Fruit fly (Drosophila melanogaster) whole organism, embryonic: ENCODE data around the gene CG16727.

Experiments
- Asciz ChIP-seq: fragments of 200-800 bp; sonication (Bioruptor generic); optimal IDR thresholded peaks from 2 replicates; lab custom pipeline; 2017; ENCODE audit warnings: missing biosample characterization, mild to moderate bottlenecking, missing genetic modification characterization, missing genetic modification reagents
- C15 ChIP-seq: fragments of 200-800 bp; sonication (Bioruptor generic); IDR thresholded peaks from 3 replicates; pipeline ENCODE4 v1.3.6; 2022; ENCODE audit warnings: missing biosample characterization, missing genetic modification characterization
- CG10267 ChIP-seq: fragments of 200-800 bp; sonication (Bioruptor generic); optimal IDR thresholded peaks from 2 replicates; lab custom pipeline; 2018; ENCODE audit warnings: missing biosample characterization, mild to moderate bottlenecking, missing genetic modification characterization, moderate library complexity
- CG11560 ChIP-seq: fragments of 200-800 bp; sonication (Bioruptor generic); IDR thresholded peaks from 3 replicates; pipeline ENCODE4 v1.3.6; 2022; ENCODE audit warnings: missing biosample characterization, missing genetic modification characterization
- CG12071 ChIP-seq: fragments of 200-800 bp; sonication (Bioruptor generic); optimal IDR thresholded peaks from 3 replicates; lab custom pipeline; 2018; ENCODE audit warnings: missing biosample characterization, mild to moderate bottlenecking, missing genetic modification characterization
- CG12155 ChIP-seq: fragments of 200-800 bp; sonication (Bioruptor generic); optimal IDR thresholded peaks from 3 replicates; lab custom pipeline; 2016; ENCODE audit warnings: missing biosample characterization, missing genetic modification characterization
- CG13287 ChIP-seq: fragments of 200-800 bp; sonication (Bioruptor generic); IDR thresholded peaks from 2 replicates; pipeline ENCODE4 v1.3.6; 2022; ENCODE audit warnings: missing biosample characterization, missing genetic modification characterization; ENCODE audit not compliant: partially characterized antibody
- CG15601 ChIP-seq: fragments of 200-800 bp; sonication (Bioruptor generic); optimal IDR thresholded peaks from 3 replicates; lab custom pipeline; 2019; ENCODE audit warnings: missing biosample characterization, mild to moderate bottlenecking, missing genetic modification characterization, moderate library complexity
- CG16815 ChIP-seq: fragments of 200-800 bp; sonication (Bioruptor generic); optimal IDR thresholded peaks from 3 replicates; lab custom pipeline; 2017; ENCODE audit warnings: missing biosample characterization, mild to moderate bottlenecking, missing genetic modification characterization
- CG17186 ChIP-seq: fragments of 200-800 bp; sonication (Bioruptor generic); optimal IDR thresholded peaks from 3 replicates; lab custom pipeline; 2017; ENCODE audit warnings: missing biosample characterization, missing genetic modification reagents, missing genetic modification characterization
- CG2712 ChIP-seq: fragments of 200-800 bp; optimal IDR thresholded peaks from 3 replicates; lab custom pipeline; 2019; ENCODE audit warnings: missing biosample characterization, mild to moderate bottlenecking, missing genetic modification characterization, moderate library complexity
- CG30431 ChIP-seq: fragments of 200-800 bp; sonication (Bioruptor generic); optimal IDR thresholded peaks from 2 replicates; lab custom pipeline; 2017; ENCODE audit warnings: missing biosample characterization, missing genetic modification characterization
- CG34376 ChIP-seq: fragments of 200-800 bp; sonication (Bioruptor generic); optimal IDR thresholded peaks from 2 replicates; lab custom pipeline; 2018; ENCODE audit warnings: missing biosample characterization, mild to moderate bottlenecking, missing genetic modification characterization
- CG4617 ChIP-seq: fragments of 200-800 bp; sonication (Bioruptor generic); optimal IDR thresholded peaks from 3 replicates; lab custom pipeline; 2016; ENCODE audit warnings: missing biosample characterization, missing genetic modification characterization, borderline replicate concordance
- CG5953 ChIP-seq: fragments of 200-800 bp; sonication (Bioruptor generic); IDR thresholded peaks from 2 replicates; pipeline ENCODE4 v1.3.6; 2022; ENCODE audit warnings: missing biosample characterization, missing genetic modification characterization
- CG6272 ChIP-seq: fragments of 200-800 bp; sonication (Bioruptor generic); IDR thresholded peaks from 2 replicates; pipeline ENCODE4 v1.3.6; 2022; ENCODE audit warnings: missing biosample characterization, missing genetic modification characterization
- CG6689 ChIP-seq: fragments of 200-800 bp; sonication (Bioruptor generic); IDR thresholded peaks from 2 replicates; pipeline ENCODE4 v1.3.6; 2022; ENCODE audit warnings: missing biosample characterization, missing genetic modification characterization
- CG6791 ChIP-seq: fragments of 200-800 bp; sonication (Bioruptor generic); IDR thresholded peaks from 3 replicates; pipeline ENCODE4 v1.3.6; 2022; ENCODE audit warnings: missing biosample characterization, missing genetic modification characterization; ENCODE audit not compliant: partially characterized antibody
- CG7372 ChIP-seq: fragments of 200-800 bp; sonication (Bioruptor generic); IDR thresholded peaks from 2 replicates; pipeline ENCODE4 v1.3.6; 2022; ENCODE audit warnings: missing biosample characterization, missing genetic modification characterization
- Camta ChIP-seq: fragments of 200-800 bp; sonication (Bioruptor generic); optimal IDR thresholded peaks from 2 replicates; lab custom pipeline; 2016; ENCODE audit warnings: missing biosample characterization, missing genetic modification characterization
- Dp ChIP-seq: fragments of 200-800 bp; sonication (Bioruptor generic); optimal IDR thresholded peaks from 2 replicates; lab custom pipeline; 2018; ENCODE audit warnings: missing biosample characterization, mild to moderate bottlenecking, missing genetic modification characterization, moderate library complexity
- Dref ChIP-seq: fragments of 200-800 bp; sonication (Bioruptor generic); IDR thresholded peaks from 2 replicates; pipeline ENCODE4 v1.3.6; 2022; ENCODE audit warnings: missing biosample characterization, missing genetic modification characterization
- Elba2 ChIP-seq: fragments of 200-800 bp; sonication (Bioruptor generic); optimal IDR thresholded peaks from 3 replicates; lab custom pipeline; 2016; ENCODE audit warnings: missing biosample characterization, missing genetic modification characterization
- Ets65A ChIP-seq: fragments of 200-800 bp; sonication (Bioruptor generic); peaks from one replicate; lab custom pipeline; 2016; ENCODE audit warnings: missing biosample characterization, missing genetic modification characterization
- Fer3 ChIP-seq: fragments of 200-800 bp; sonication (Bioruptor generic); optimal IDR thresholded peaks from 2 replicates; lab custom pipeline; 2018; ENCODE audit warnings: missing biosample characterization, mild to moderate bottlenecking, missing genetic modification characterization, moderate library complexity
- Hmr ChIP-seq: fragments of 200-800 bp; sonication (Bioruptor generic); optimal IDR thresholded peaks from 3 replicates; lab custom pipeline; 2017; ENCODE audit warnings: mild to moderate bottlenecking, missing biosample characterization, missing genetic modification reagents, missing genetic modification characterization
- Hmx ChIP-seq: fragments of 200-800 bp; sonication (Bioruptor generic); optimal IDR thresholded peaks from 2 replicates; lab custom pipeline; 2016; ENCODE audit warnings: missing biosample characterization, missing genetic modification characterization
- Meics ChIP-seq: fragments of 200-800 bp; sonication (Bioruptor generic); optimal IDR thresholded peaks from 2 replicates; lab custom pipeline; 2017; ENCODE audit warnings: missing biosample characterization, mild to moderate bottlenecking, missing genetic modification characterization
- Myb ChIP-seq: fragments of 200-800 bp; sonication (Bioruptor generic); optimal IDR thresholded peaks from 2 replicates; lab custom pipeline; 2016; ENCODE audit warnings: missing biosample characterization, missing genetic modification characterization
- NK7.1 ChIP-seq: fragments of 200-800 bp; sonication (Bioruptor generic); optimal IDR thresholded peaks from 3 replicates; lab custom pipeline; 2016; ENCODE audit warnings: missing biosample characterization, missing genetic modification characterization
- Sry-δ ChIP-seq: fragments of 200-800 bp; sonication (Bioruptor generic); optimal IDR thresholded peaks from 2 replicates; lab custom pipeline; 2016; ENCODE audit warnings: missing biosample characterization, missing genetic modification characterization
- Tbp ChIP-seq: fragments of >200 bp; optimal IDR thresholded peaks from 2 replicates; lab custom pipeline; 2018; ENCODE audit warnings: missing biosample characterization, missing genetic modification characterization
- ash1 ChIP-seq: fragments of 200-800 bp; sonication (Bioruptor generic); optimal IDR thresholded peaks from 2 replicates; lab custom pipeline; 2018; ENCODE audit warnings: missing biosample characterization, mild to moderate bottlenecking, missing genetic modification characterization
- ato ChIP-seq: fragments of 200-800 bp; sonication (Bioruptor generic); IDR thresholded peaks from 2 replicates; pipeline ENCODE4 v1.3.6; 2022; ENCODE audit warnings: missing biosample characterization, missing genetic modification characterization; ENCODE audit not compliant: partially characterized antibody
- bcd ChIP-seq: fragments of 200-800 bp; sonication (Bioruptor generic); optimal IDR thresholded peaks from 2 replicates; lab custom pipeline; 2017; ENCODE audit warnings: missing biosample characterization, mild to moderate bottlenecking, missing genetic modification characterization
- cas ChIP-seq: fragments of 200-800 bp; sonication (Bioruptor generic); IDR thresholded peaks from 2 replicates; pipeline ENCODE4 v1.3.6; 2022; ENCODE audit warnings: missing biosample characterization, missing genetic modification characterization
- crol ChIP-seq: fragments of 200-800 bp; sonication (Bioruptor generic); IDR thresholded peaks from 2 replicates; pipeline ENCODE4 v1.3.6; 2022; ENCODE audit warnings: missing biosample characterization, missing genetic modification characterization
- disco-r ChIP-seq: fragments of 200-800 bp; sonication (Bioruptor generic); optimal IDR thresholded peaks from 2 replicates; lab custom pipeline; 2016; ENCODE audit warnings: missing biosample characterization, missing genetic modification characterization
- ems ChIP-seq: fragments of 200-800 bp; sonication (Bioruptor generic); optimal IDR thresholded peaks from 3 replicates; lab custom pipeline; 2016; ENCODE audit warnings: missing biosample characterization, missing genetic modification characterization
- eyg ChIP-seq: fragments of 200-800 bp; sonication (Bioruptor generic); optimal IDR thresholded peaks from 3 replicates; lab custom pipeline; 2016; ENCODE audit warnings: missing biosample characterization, missing genetic modification characterization
- gce ChIP-seq: fragments of 200-800 bp; sonication (Bioruptor generic); IDR thresholded peaks from 3 replicates; pipeline ENCODE4 v1.3.6; 2022; ENCODE audit warnings: missing biosample characterization, missing genetic modification characterization
- grn ChIP-seq: fragments of 200-800 bp; sonication (Bioruptor generic); optimal IDR thresholded peaks from 3 replicates; lab custom pipeline; 2017; ENCODE audit warnings: missing biosample characterization, missing genetic modification characterization
- knrl ChIP-seq: fragments of 200-800 bp; sonication (Bioruptor generic); IDR thresholded peaks from 3 replicates; pipeline ENCODE4 v1.3.6; 2022; ENCODE audit warnings: missing biosample characterization, missing genetic modification characterization; ENCODE audit not compliant: partially characterized antibody
- sc ChIP-seq, 3 experiments: fragments of >200 bp in 2 of 3; fragments of 200-800 bp in 1 of 3; sonication (Bioruptor generic) in 1 of 3; optimal IDR thresholded peaks; 2 replicates in 2 of 3; 3 replicates in 1 of 3; lab custom pipeline; 2017; ENCODE audit warnings: mild to moderate bottlenecking in 1 of 3, missing biosample characterization in 1 of 3, missing genetic modification characterization in 1 of 3, missing genetic modification reagents in 1 of 3
- sens-2 ChIP-seq: fragments of 200-800 bp; sonication (Bioruptor generic); IDR thresholded peaks from 2 replicates; pipeline ENCODE4 v1.3.6; 2022; ENCODE audit warnings: missing biosample characterization, missing genetic modification characterization
- slou ChIP-seq: fragments of 200-800 bp; sonication (Bioruptor generic); optimal IDR thresholded peaks from 3 replicates; lab custom pipeline; 2016; ENCODE audit warnings: missing biosample characterization, missing genetic modification characterization
- sr ChIP-seq: fragments of 200-800 bp; sonication (Bioruptor generic); IDR thresholded peaks from 3 replicates; pipeline ENCODE4 v1.3.6; 2022; ENCODE audit warnings: missing biosample characterization, missing genetic modification characterization
- tll ChIP-seq, 2 experiments: fragments of 200-800 bp in 1 of 2; fragments of >200 bp in 1 of 2; sonication (Bioruptor generic) in 1 of 2; optimal IDR thresholded peaks; 2 replicates each; lab custom pipeline; 2017 to 2019; ENCODE audit warnings: missing biosample characterization in 2 of 2, missing genetic modification characterization in 2 of 2, mild to moderate bottlenecking in 1 of 2, moderate library complexity in 1 of 2
- vvl ChIP-seq: fragments of 200-800 bp; sonication (Bioruptor generic); IDR thresholded peaks from 2 replicates; pipeline ENCODE4 v1.3.6; 2022; ENCODE audit warnings: missing biosample characterization, missing genetic modification characterization
- zen ChIP-seq: fragments of 200-800 bp; sonication (Bioruptor generic); optimal IDR thresholded peaks from 3 replicates; lab custom pipeline; 2018; ENCODE audit warnings: missing biosample characterization, mild to moderate bottlenecking, missing genetic modification characterization, moderate library complexity

CG16727 gene

DNA sequence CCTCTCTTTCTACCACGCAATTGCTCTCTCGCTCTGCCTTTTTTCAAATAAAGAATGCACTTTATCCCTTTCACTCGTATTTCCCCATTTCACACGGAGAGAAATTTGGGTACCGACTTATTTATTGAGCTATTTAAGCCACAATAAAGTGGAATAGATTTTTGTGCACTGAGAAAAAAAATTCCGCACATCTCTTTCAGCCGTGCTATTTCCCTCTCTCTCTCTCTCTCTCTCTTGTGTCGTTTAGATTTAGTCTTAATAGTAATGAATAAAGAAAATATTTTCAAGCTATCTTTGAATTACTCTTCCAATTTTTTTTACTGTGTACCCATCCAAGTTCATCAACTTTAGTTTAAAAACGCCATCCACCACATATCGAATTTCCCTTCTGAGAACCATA lies 10.4 kb downstream of the CG16727 start (continued):
- no peak for TF ChIP-seq sc (optimal IDR thresholded peaks at IDR 0.05; lab: Kevin White, UChicago)
- peak; percentile 11 for TF ChIP-seq sc (GFP tag; optimal IDR thresholded peaks at IDR 0.05; lab: Kevin White, UChicago)
- no peak for TF ChIP-seq eyg (GFP tag; lab: Kevin White, UChicago)
- TF ChIP-seq NK7.1: peak; percentile 50
- TF ChIP-seq CG17186 (GFP tag; lab: Kevin White, UChicago): no peak
- no peak for TF ChIP-seq zen (tag; lab: Kevin White, UChicago)
- peak; percentile 19 for TF ChIP-seq CG30431 (GFP tag; lab: Kevin White, UChicago)
- TF ChIP-seq CG15601 (tag; lab: Kevin White, UChicago): peak; percentile 19
- peak; percentile 57; the same call in 1 of the 2 replicates for TF ChIP-seq sens-2 (GFP tag; lab: Robert Waterston, UW)
- peak; percentile 61 for TF ChIP-seq ems
- TF ChIP-seq crol (GFP tag; lab: Robert Waterston, UW): no peak
- no peak for TF ChIP-seq slou (GFP tag; lab: Kevin White, UChicago)
- TF ChIP-seq disco-r (GFP tag; lab: Kevin White, UChicago): no peak
- TF ChIP-seq CG12155: peak; percentile 47
- no peak for TF ChIP-seq CG13287 (GFP tag; lab: Robert Waterston, UW)
- TF ChIP-seq sr (GFP tag; lab: Robert Waterston, UW): no peak
- TF ChIP-seq CG16815: peak; percentile 14
- TF ChIP-seq CG6689: peak; percentile 54
- no peak for TF ChIP-seq knrl
- peak; percentile 64 for TF ChIP-seq CG2712 (tag; lab: Kevin White, UChicago)
- TF ChIP-seq CG10267 (tag; lab: Kevin White, UChicago): peak; percentile 33
- peak; percentile 5 for TF ChIP-seq Sry-δ (GFP tag; lab: Kevin White, UChicago)
- TF ChIP-seq CG12071 (GFP tag; lab: Kevin White, UChicago): peak; percentile 41
- TF ChIP-seq Hmx (GFP tag; lab: Kevin White, UChicago): no peak
- peak; percentile 48 for TF ChIP-seq bcd (GFP tag; lab: Kevin White, UChicago)
- TF ChIP-seq Camta (GFP tag; lab: Kevin White, UChicago): peak; percentile 37
- peak; percentile 47 for TF ChIP-seq Fer3
- TF ChIP-seq Myb (GFP tag; lab: Kevin White, UChicago): peak; percentile 10
- no peak for TF ChIP-seq ato
- peak in 1 of 2 experiments; percentile 8 for TF ChIP-seq tll (GFP tag; optimal IDR thresholded peaks at IDR 0.05; lab: Kevin White, UChicago)
- TF ChIP-seq Meics: peak; percentile 43
- no peak for TF ChIP-seq CG6791 (GFP tag; lab: Robert Waterston, UW)
- peak; percentile 17; the same call in 1 of the 2 replicates for TF ChIP-seq CG7372 (GFP tag; lab: Robert Waterston, UW)
- TF ChIP-seq Dp: no peak
- TF ChIP-seq Elba2: no peak
- peak; percentile 73; the same call in 1 of the 2 replicates for TF ChIP-seq vvl (GFP tag; lab: Robert Waterston, UW)
- TF ChIP-seq CG11560 (tag; lab: Robert Waterston, UW): no peak
- TF ChIP-seq Dref: no peak
- TF ChIP-seq CG4617 (GFP tag; lab: Kevin White, UChicago): no peak
- no peak for TF ChIP-seq grn (GFP tag; lab: Kevin White, UChicago)
- peak; percentile 43 for TF ChIP-seq Hmr
- TF ChIP-seq C15 (GFP tag; lab: Robert Waterston, UW): 0 out of 3 replicates have a peak, but pooled peaks have one; percentile 51
- peak; percentile 93 for TF ChIP-seq Ets65A (GFP tag; lab: Kevin White, UChicago)
- no peak for TF ChIP-seq CG5953 (GFP tag; lab: Robert Waterston, UW)
- TF ChIP-seq Tbp (GFP tag; lab: Kevin White, UChicago): no peak
- 0 out of 3 replicates have a peak, but pooled peaks have one; percentile 21 for TF ChIP-seq gce
- peak; percentile 69 for TF ChIP-seq Asciz
- TF ChIP-seq ash1 (GFP tag; lab: Kevin White, UChicago): no peak
- TF ChIP-seq CG34376 (GFP tag; lab: Kevin White, UChicago): no peak
- no peak for TF ChIP-seq CG6272 (GFP tag; lab: Robert Waterston, UW)
- no peak for TF ChIP-seq cas (GFP tag; lab: Robert Waterston, UW)
